Worm (Caenorhabditis elegans) whole organism, late embryonic: ENCODE measurements around the gene srh-113.
"Not testable (repeated sequence)": the region's sequence is repeated elsewhere in the genome, so short reads cannot be mapped to it uniquely, and the experiment has no call there.

Experiments used
- hlh-13 ChIP-seq: fragments of 200-800 bp; sonication (Bioruptor generic); optimal IDR thresholded peaks from 2 replicates; lab custom pipeline; 2018; ENCODE audit warnings: mild to moderate bottlenecking, missing genetic modification characterization, missing compliant biosample characterization
- hlh-30 ChIP-seq: sonication (generic microtip); optimal IDR thresholded peaks from 2 replicates; lab custom pipeline; 2017; ENCODE audit warnings: antibody characterized with exemption, missing genetic modification characterization, missing compliant biosample characterization; ENCODE audit not compliant: insufficient read depth
- pha-4 ChIP-seq: fragments of 150-350 bp; optimal IDR thresholded peaks from 2 replicates; lab custom pipeline; 2018; ENCODE audit warnings: missing biosample characterization, missing genetic modification reagents, missing genetic modification characterization
- sdc-2 ChIP-seq: sonication (generic microtip); optimal IDR thresholded peaks from 2 replicates; lab custom pipeline; 2016; ENCODE audit warnings: missing genotype, missing genetic modification characterization, missing compliant biosample characterization

- TF ChIP-seq pha-4; hlh-13 (GFP tag; lab: Kevin White, UChicago); sdc-2 (tag; lab: Kevin White, UChicago); hlh-30 (tag; lab: Kevin White, UChicago): not testable (repeated sequence)
These were observed 42.2 kb downstream of the srh-113 start, which contains the start of gene srh-116 for ce11 chrV:17255028-17255427.
